Fruit fly (Drosophila melanogaster): Measurements from ENCODE around the gene CG5245.

CG5245 gene

dm6 chr3R:12431030-12431489 is 1.7 kb downstream of the CG5245 start, which contains the start of gene Prosalpha2 (continued):
- TF ChIP-seq CG4424 (GFP tag; optimal IDR thresholded peaks at IDR 0.05): peak; percentile 3
- no peak for TF ChIP-seq CG15073 (GFP tag; optimal IDR thresholded peaks at IDR 0.05)
- TF ChIP-seq CG32532 (GFP tag; IDR thresholded peaks at IDR 0.05): peak; percentile 30; the same call in 1 of the 2 replicates
- peak; percentile 1 for TF ChIP-seq nom (GFP tag; optimal IDR thresholded peaks at IDR 0.05)
- no peak for TF ChIP-seq Bteb2 (GFP tag; optimal IDR thresholded peaks at IDR 0.05)
- TF ChIP-seq CG2120 (GFP tag; optimal IDR thresholded peaks at IDR 0.05): peak; percentile 52

dm6 chr3R:12433764-12434163 is 4.4 kb downstream of the CG5245 start, which contains the start of the genes Aos1 and Srlp:
Gene Aos1, minus strand, starts transcription at chr3R:12433822.
Gene Srlp, plus strand, starts transcription at chr3R:12434098.
- no peak for TF ChIP-seq CG11504 (tag; optimal IDR thresholded peaks at IDR 0.05)
- peak; percentile 81 for TF ChIP-seq CG12391 (tag; optimal IDR thresholded peaks at IDR 0.05)
- no peak for TF ChIP-seq Meics (GFP tag; optimal IDR thresholded peaks at IDR 0.05)
- TF ChIP-seq CG10543 (GFP tag; optimal IDR thresholded peaks at IDR 0.05): peak; percentile 41
- TF ChIP-seq CG1832 (GFP tag; optimal IDR thresholded peaks at IDR 0.05): no peak
- no peak for TF ChIP-seq Blimp-1 (GFP tag; optimal IDR thresholded peaks at IDR 0.05)
- peak; percentile 11 for TF ChIP-seq CG18011 (GFP tag; optimal IDR thresholded peaks at IDR 0.05)
- no peak for TF ChIP-seq Taf1 (GFP tag; IDR thresholded peaks at IDR 0.05)
- no peak for TF ChIP-seq CG4424 (GFP tag; optimal IDR thresholded peaks at IDR 0.05)
- no peak for TF ChIP-seq Mrtf (GFP tag; IDR thresholded peaks at IDR 0.05)
- TF ChIP-seq Hsf (GFP tag; optimal IDR thresholded peaks at IDR 0.05): no peak
- no peak for TF ChIP-seq gt (GFP tag; IDR thresholded peaks at IDR 0.05)
- TF ChIP-seq CG4360 (GFP tag; IDR thresholded peaks at IDR 0.05): no peak
- TF ChIP-seq CG16863 (GFP tag; optimal IDR thresholded peaks at IDR 0.05): no peak
- no peak for TF ChIP-seq CG3065 (GFP tag; optimal IDR thresholded peaks at IDR 0.05)
- no peak for TF ChIP-seq BtbVII (GFP tag; optimal IDR thresholded peaks at IDR 0.05)
- TF ChIP-seq Hey (tag; optimal IDR thresholded peaks at IDR 0.05): no peak
- no peak for TF ChIP-seq CG11696 (GFP tag; IDR thresholded peaks at IDR 0.05)
- no peak for TF ChIP-seq salm (tag; optimal IDR thresholded peaks at IDR 0.05)
- TF ChIP-seq ara (GFP tag; IDR thresholded peaks at IDR 0.05): no peak
- TF ChIP-seq CG2202 (tag; optimal IDR thresholded peaks at IDR 0.05): no peak
- TF ChIP-seq CG31441 (GFP tag; IDR thresholded peaks at IDR 0.05): no peak; the same call in 1 of the 2 replicates
- peak; percentile 69 for TF ChIP-seq MBD-R2 (GFP tag; IDR thresholded peaks at IDR 0.05)
- 0 out of 2 replicates have a peak, but pooled peaks have one; percentile 30 for TF ChIP-seq CG17328 (GFP tag; IDR thresholded peaks at IDR 0.05)
- peak; percentile 12 for TF ChIP-seq CG4328 (GFP tag; optimal IDR thresholded peaks at IDR 0.05)
- TF ChIP-seq CG31224 (GFP tag; IDR thresholded peaks at IDR 0.05): no peak
- TF ChIP-seq pho (GFP tag; optimal IDR thresholded peaks at IDR 0.05): no peak
- TF ChIP-seq CG1603 (tag; optimal IDR thresholded peaks at IDR 0.05): peak; percentile 9
- no peak for TF ChIP-seq ATbp (GFP tag; optimal IDR thresholded peaks at IDR 0.05)
- peak; percentile 69 for TF ChIP-seq CG9932 (GFP tag; IDR thresholded peaks at IDR 0.05)
- TF ChIP-seq dmrt99B (tag; optimal IDR thresholded peaks at IDR 0.05): no peak
- no peak for TF ChIP-seq CG30431 (GFP tag; optimal IDR thresholded peaks at IDR 0.05)
- peak; percentile 43 for TF ChIP-seq al (GFP tag; IDR thresholded peaks at IDR 0.05)
- TF ChIP-seq da (GFP tag; optimal IDR thresholded peaks at IDR 0.05): no peak
- TF ChIP-seq gsb (GFP tag; IDR thresholded peaks at IDR 0.05): no peak
- no peak for TF ChIP-seq Hand (GFP tag; optimal IDR thresholded peaks at IDR 0.05)
- TF ChIP-seq Chrac-16 (GFP tag; optimal IDR thresholded peaks at IDR 0.05): peak; percentile 38
- no peak for TF ChIP-seq repo (GFP tag; optimal IDR thresholded peaks at IDR 0.05)
- TF ChIP-seq CG11093 (GFP tag; IDR thresholded peaks at IDR 0.05): no peak
- peak; percentile 43; the same call in 1 of the 2 replicates for TF ChIP-seq unc-4 (GFP tag; IDR thresholded peaks at IDR 0.05; ENCODE audit: partially characterized antibody)
- TF ChIP-seq CG4404 (GFP tag; IDR thresholded peaks at IDR 0.05): no peak
- TF ChIP-seq CG10654 (GFP tag; optimal IDR thresholded peaks at IDR 0.05): peak; percentile 24
- TF ChIP-seq Max (GFP tag; optimal IDR thresholded peaks at IDR 0.05): peak; percentile 56
- no peak for TF ChIP-seq Kr (GFP tag; optimal IDR thresholded peaks at IDR 0.05)
- no peak for TF ChIP-seq Asciz (GFP tag; optimal IDR thresholded peaks at IDR 0.05)

Measured in whole organism, embryonic.